Fruit fly (Drosophila melanogaster) whole organism: Measurements from ENCODE around the gene Imp.

Experiments used
- CG8478 ChIP-seq: fragments of >200 bp; optimal IDR thresholded peaks from 2 replicates; lab custom pipeline; 2018; ENCODE audit warnings: inconsistent platforms
- Dll ChIP-seq: fragments of >200 bp; optimal IDR thresholded peaks from 2 replicates; lab custom pipeline; 2017
- EcR ChIP-seq, 2 experiments: fragments of >200 bp; optimal IDR thresholded peaks; 2 replicates each; lab custom pipeline; 2017; ENCODE audit warnings: missing biosample characterization in 2 of 2, missing genetic modification characterization in 2 of 2, missing genetic modification reagents in 2 of 2
- psq ChIP-seq: fragments of >200 bp; optimal IDR thresholded peaks from 2 replicates; lab custom pipeline; 2017
- usp ChIP-seq: fragments of >200 bp; optimal IDR thresholded peaks from 2 replicates; lab custom pipeline; 2017; ENCODE audit warnings: missing biosample characterization, missing genetic modification characterization, mixed read lengths

- TF ChIP-seq usp (GFP tag; lab: Kevin White, UChicago) = no peak
- TF ChIP-seq Dll = no peak
- TF ChIP-seq psq (lab: Kevin White, UChicago) = no peak
- TF ChIP-seq EcR (GFP tag; optimal IDR thresholded peaks at IDR 0.05; lab: Kevin White, UChicago) = no peak
- no peak for TF ChIP-seq CG8478
Observed at dm6 chrX:10775690-10776089, 48.4 kb downstream of the Imp start.
